Worm (Caenorhabditis elegans) whole organism, L3 larva: Measurements from ENCODE around the gene clec-186.

Experiments
- ama-1 ChIP-seq: fragments of 150-350 bp; optimal IDR thresholded peaks from 2 replicates; lab custom pipeline; 2018
- daf-12 ChIP-seq: fragments of 150-350 bp; optimal IDR thresholded peaks from 2 replicates; lab custom pipeline; 2014; ENCODE audit warnings: missing biosample characterization, missing genetic modification reagents, missing genetic modification characterization
- lsy-12 ChIP-seq: sonication (generic microtip); optimal IDR thresholded peaks from 2 replicates; lab custom pipeline; 2016; ENCODE audit warnings: mild to moderate bottlenecking, missing genetic modification characterization, missing compliant biosample characterization
- nhr-77 ChIP-seq: fragments of 150-350 bp; optimal IDR thresholded peaks from 2 replicates; lab custom pipeline; 2014; ENCODE audit warnings: missing biosample characterization, missing genetic modification characterization
- tbx-2 ChIP-seq: sonication (generic microtip); optimal IDR thresholded peaks from 2 replicates; lab custom pipeline; 2016; ENCODE audit warnings: mild to moderate bottlenecking, missing genetic modification characterization, missing compliant biosample characterization
- ztf-11 ChIP-seq: fragments of 150-350 bp; optimal IDR thresholded peaks from 2 replicates; lab custom pipeline; 2014; ENCODE audit warnings: missing biosample characterization, missing genetic modification characterization

DNA sequence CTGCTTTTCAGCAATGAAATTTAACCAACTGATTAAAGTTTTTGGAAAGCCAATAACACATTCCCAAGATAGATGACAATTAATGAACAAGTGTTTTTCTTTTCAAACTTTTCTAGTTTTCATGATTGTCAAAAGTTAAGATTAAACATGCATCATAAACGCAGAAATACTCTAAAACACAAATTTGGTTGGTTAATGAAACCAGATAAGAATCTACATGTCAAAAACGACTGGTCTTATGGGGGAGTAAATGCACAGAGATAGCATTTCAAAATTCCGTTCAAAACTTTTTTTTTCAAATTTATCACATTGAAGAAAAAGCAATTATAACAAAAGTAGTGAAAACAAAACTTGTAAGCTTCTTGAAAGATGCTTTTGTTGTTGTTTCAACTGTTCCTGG lies 37.8 kb downstream of the clec-186 start:
- TF ChIP-seq tbx-2 (tag; lab: Kevin White, UChicago) (no peak), ztf-11 (no peak), ama-1 (lab: Kevin White, UChicago) (no peak), nhr-77 (tag; lab: Kevin White, UChicago) (no peak), daf-12 (no peak), lsy-12 (no peak)
